Worm (Caenorhabditis elegans) whole organism, early embryonic: ENCODE measurements around the gene dkc-1.
A peak's percentile ranks its signal among the peaks of the same experiment; 100 is the strongest.

Experiments used
- B0310.2 ChIP-seq: sonication (generic microtip); optimal IDR thresholded peaks from 2 replicates; lab custom pipeline; 2016; ENCODE audit warnings: mild to moderate bottlenecking, missing genetic modification characterization, missing compliant biosample characterization
- F13C5.2 ChIP-seq: sonication (generic microtip); optimal IDR thresholded peaks from 2 replicates; lab custom pipeline; 2017; ENCODE audit warnings: mild to moderate bottlenecking, missing genetic modification characterization, inconsistent platforms, missing compliant biosample characterization
- aly-1 ChIP-seq: sonication (generic microtip); optimal IDR thresholded peaks from 2 replicates; lab custom pipeline; 2016; ENCODE audit warnings: missing genetic modification characterization, missing compliant biosample characterization
- ama-1 ChIP-seq: fragments of 150-350 bp; optimal IDR thresholded peaks from 2 replicates; lab custom pipeline; 2014
- ceh-13 ChIP-seq: fragments of 200-800 bp; sonication (Bioruptor generic); optimal IDR thresholded peaks from 2 replicates; lab custom pipeline; 2018; ENCODE audit warnings: mild to moderate bottlenecking, missing genetic modification characterization, missing compliant biosample characterization
- ceh-36 ChIP-seq: sonication (generic microtip); optimal IDR thresholded peaks from 2 replicates; lab custom pipeline; 2016; ENCODE audit warnings: missing genetic modification characterization, inconsistent platforms, missing compliant biosample characterization
- ets-7 ChIP-seq: sonication (generic microtip); optimal IDR thresholded peaks from 2 replicates; lab custom pipeline; 2016; ENCODE audit warnings: missing genotype, missing genetic modification characterization, missing compliant biosample characterization
- flt-1 ChIP-seq: fragments of 200-800 bp; sonication (Bioruptor generic); IDR thresholded peaks from 2 replicates; pipeline ENCODE4 v1.3.6; 2022; ENCODE audit warnings: missing genetic modification characterization, missing compliant biosample characterization
- hmbx-1 ChIP-seq: sonication (generic microtip); optimal IDR thresholded peaks from 2 replicates; lab custom pipeline; 2016; ENCODE audit warnings: mild to moderate bottlenecking, missing genetic modification characterization, missing compliant biosample characterization
- hmg-4 ChIP-seq: fragments of 200-800 bp; sonication (Bioruptor generic); optimal IDR thresholded peaks from 2 replicates; lab custom pipeline; 2018; ENCODE audit warnings: mild to moderate bottlenecking, missing genetic modification characterization, missing compliant biosample characterization
- hnd-1 ChIP-seq: sonication (generic microtip); optimal IDR thresholded peaks from 2 replicates; lab custom pipeline; 2016; ENCODE audit warnings: missing genetic modification characterization, missing compliant biosample characterization
- pes-1 ChIP-seq: fragments of 200-800 bp; sonication (Bioruptor generic); IDR thresholded peaks from 2 replicates; pipeline ENCODE4 v1.3.6; 2022; ENCODE audit warnings: missing genetic modification reagents, missing genetic modification characterization, missing compliant biosample characterization
- scrt-1 ChIP-seq: fragments of 200-800 bp; sonication (Bioruptor generic); IDR thresholded peaks from 2 replicates; pipeline ENCODE4 v1.3.6; 2022; ENCODE audit warnings: missing genetic modification characterization, missing compliant biosample characterization
- sea-1 ChIP-seq: fragments of 200-800 bp; sonication (Bioruptor generic); conservative IDR thresholded peaks from 2 replicates; pipeline ENCODE4 v1.3.6; 2022; ENCODE audit warnings: missing genetic modification characterization, missing compliant biosample characterization
- tbx-11 ChIP-seq: fragments of 200-800 bp; sonication (Bioruptor generic); IDR thresholded peaks from 2 replicates; pipeline ENCODE4 v1.3.6; 2022; ENCODE audit warnings: missing genetic modification characterization, missing compliant biosample characterization
- tbx-37 ChIP-seq: fragments of 200-800 bp; sonication (Bioruptor generic); conservative IDR thresholded peaks from 2 replicates; pipeline ENCODE4 v1.3.6; 2022; ENCODE audit warnings: missing genetic modification reagents, missing genetic modification characterization, missing compliant biosample characterization
- tra-4 ChIP-seq: sonication (generic microtip); optimal IDR thresholded peaks from 2 replicates; lab custom pipeline; 2017; ENCODE audit warnings: missing genetic modification characterization, missing compliant biosample characterization

Gene dkc-1

ce11 chrIII:10739455-10739854 is 8.8 kb upstream of the dkc-1 start, which contains the start of gene smap-1:
Gene smap-1, minus strand, starts transcription at chrIII:10739792.
- TF ChIP-seq aly-1 (tag; lab: Kevin White, UChicago), result no peak
- TF ChIP-seq hnd-1 (tag; lab: Kevin White, UChicago), result no peak
- no peak for TF ChIP-seq ets-7 (tag; lab: Kevin White, UChicago)
- no peak for TF ChIP-seq pes-1
- TF ChIP-seq hmbx-1, result no peak
- no peak for TF ChIP-seq scrt-1
- no peak for TF ChIP-seq sea-1 (GFP tag; lab: Robert Waterston, UW)

- peak; percentile 54 for TF ChIP-seq B0310.2
- TF ChIP-seq F13C5.2 (tag; lab: Kevin White, UChicago), result peak; percentile 67
- TF ChIP-seq hmbx-1, result no peak
- TF ChIP-seq ets-7 (tag; lab: Kevin White, UChicago), result no peak
- TF ChIP-seq ama-1 (lab: Kevin White, UChicago), result peak; percentile 73
- TF ChIP-seq aly-1 (tag; lab: Kevin White, UChicago), result no peak
Observed at ce11 chrIII:10739902-10740301, 8.3 kb upstream of the dkc-1 start.

DNA sequence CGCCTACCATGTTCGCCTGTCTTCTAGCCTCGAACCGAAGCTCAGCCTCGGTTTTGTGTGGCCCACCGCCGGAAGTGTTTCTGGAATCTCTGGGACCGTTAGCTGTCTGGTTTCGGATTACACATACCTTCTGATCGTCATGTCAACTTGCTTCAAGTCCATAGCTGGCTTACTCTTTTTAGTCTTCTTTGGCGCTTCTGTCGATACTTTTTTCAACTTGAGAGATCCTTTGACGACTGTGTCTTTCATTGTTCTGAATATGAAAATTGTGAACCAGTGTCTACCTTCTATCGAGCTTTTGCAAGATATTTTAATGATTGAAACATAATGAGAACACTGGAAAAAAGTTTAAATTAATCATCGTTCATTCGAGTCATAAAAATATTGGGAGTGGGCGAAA is 7.7 kb upstream of the dkc-1 start, which contains the start of gene K01G5.8:
TSS of gene K01G5.8 (minus strand) at position 255 of the 400 bp plus-strand sequence.
- TF ChIP-seq tbx-11 (GFP tag; lab: Robert Waterston, UW), result no peak
- TF ChIP-seq hmbx-1, result no peak
- TF ChIP-seq tbx-37 (GFP tag; lab: Robert Waterston, UW), result no peak
- TF ChIP-seq pes-1, result no peak
- no peak for TF ChIP-seq aly-1 (tag; lab: Kevin White, UChicago)
- no peak for TF ChIP-seq B0310.2
- TF ChIP-seq F13C5.2 (tag; lab: Kevin White, UChicago), result no peak
- no peak for TF ChIP-seq ceh-36 (tag; lab: Kevin White, UChicago)
- TF ChIP-seq hmg-4 (GFP tag; lab: Kevin White, UChicago), result no peak
- no peak for TF ChIP-seq sea-1 (GFP tag; lab: Robert Waterston, UW)
- TF ChIP-seq ets-7 (tag; lab: Kevin White, UChicago), result no peak
- TF ChIP-seq flt-1 (GFP tag; lab: Robert Waterston, UW), result no peak
- no peak for TF ChIP-seq ceh-13 (GFP tag; lab: Kevin White, UChicago)
- TF ChIP-seq scrt-1, result no peak
- no peak for TF ChIP-seq tra-4 (tag; lab: Kevin White, UChicago)
- no peak for TF ChIP-seq hnd-1 (tag; lab: Kevin White, UChicago)
- no peak for TF ChIP-seq ama-1 (lab: Kevin White, UChicago)

DNA sequence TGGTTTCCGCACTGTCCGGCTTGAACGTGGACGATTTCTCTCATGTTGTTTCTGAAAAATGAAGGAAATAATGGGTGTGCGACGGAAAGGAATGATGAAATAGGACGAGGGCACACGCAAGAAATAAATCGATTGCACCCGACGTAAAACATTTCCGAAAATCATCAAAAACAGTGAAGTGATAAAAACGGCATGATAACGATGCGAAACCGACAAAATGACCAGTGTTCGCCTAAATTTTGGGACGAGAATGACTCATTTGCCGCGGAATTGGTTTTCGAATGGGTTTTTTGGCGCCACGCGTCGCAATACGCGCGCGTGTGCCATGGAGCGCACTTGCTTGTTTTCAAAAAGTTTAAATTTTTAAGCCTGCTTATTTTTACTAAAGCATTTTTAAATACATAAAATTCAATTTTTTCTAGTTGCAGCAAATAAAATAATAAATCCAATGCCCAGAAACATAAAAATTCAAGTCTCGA is 5.8 kb upstream of the dkc-1 start, which contains the start of the genes tbb-1 and rib-2:
TSS of gene tbb-1 (minus strand) at position 51 of the 479 bp plus-strand sequence.
TSS of gene rib-2 (plus strand) at position 429 of the 479 bp plus-strand sequence.
- TF ChIP-seq ets-7 (tag; lab: Kevin White, UChicago), result no peak
- no peak for TF ChIP-seq aly-1 (tag; lab: Kevin White, UChicago)
- TF ChIP-seq sea-1 (GFP tag; lab: Robert Waterston, UW), result no peak
- TF ChIP-seq scrt-1, result no peak
- TF ChIP-seq tbx-11 (GFP tag; lab: Robert Waterston, UW), result no peak
- TF ChIP-seq pes-1, result no peak
- TF ChIP-seq ceh-36 (tag; lab: Kevin White, UChicago), result no peak
- TF ChIP-seq B0310.2, result no peak
- TF ChIP-seq tbx-37 (GFP tag; lab: Robert Waterston, UW), result no peak
- no peak for TF ChIP-seq ama-1 (lab: Kevin White, UChicago)
- TF ChIP-seq ceh-13 (GFP tag; lab: Kevin White, UChicago), result no peak
- no peak for TF ChIP-seq flt-1 (GFP tag; lab: Robert Waterston, UW)
- no peak for TF ChIP-seq hnd-1 (tag; lab: Kevin White, UChicago)
- TF ChIP-seq F13C5.2 (tag; lab: Kevin White, UChicago), result no peak

DNA sequence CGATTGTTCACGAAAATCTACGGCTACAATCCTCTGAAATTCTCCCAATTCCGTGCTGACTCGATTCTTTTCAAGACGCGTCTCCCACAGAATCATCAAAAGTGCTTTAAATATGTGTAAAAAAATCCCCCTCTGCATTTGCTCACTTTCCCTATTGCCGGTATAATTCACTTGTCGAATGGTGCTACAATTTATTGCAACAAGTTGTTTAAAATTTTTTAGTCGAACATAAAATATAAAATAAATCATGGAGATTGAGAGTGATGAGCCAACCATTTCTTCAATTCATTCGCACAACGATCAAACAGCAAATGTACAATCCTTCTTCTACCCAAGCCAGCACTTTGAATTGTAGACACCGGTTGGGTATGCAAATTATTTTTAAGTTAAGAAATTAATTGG is 1.8 kb upstream of the dkc-1 start:
- TF ChIP-seq ceh-13 (GFP tag; lab: Kevin White, UChicago) (no peak), sea-1 (GFP tag; lab: Robert Waterston, UW) (no peak), F13C5.2 (tag; lab: Kevin White, UChicago) (no peak), hmbx-1 (no peak), tbx-37 (GFP tag; lab: Robert Waterston, UW) (no peak), ets-7 (tag; lab: Kevin White, UChicago) (no peak), pes-1 (no peak), tra-4 (tag; lab: Kevin White, UChicago) (no peak), aly-1 (tag; lab: Kevin White, UChicago) (no peak), ama-1 (lab: Kevin White, UChicago) (no peak), flt-1 (GFP tag; lab: Robert Waterston, UW) (no peak), hmg-4 (GFP tag; lab: Kevin White, UChicago) (no peak), tbx-11 (GFP tag; lab: Robert Waterston, UW) (no peak), hnd-1 (tag; lab: Kevin White, UChicago) (no peak)

ce11 chrIII:10750043-10750442 is 1.8 kb downstream of the dkc-1 start, which contains the start of gene enu-3.6:
Gene enu-3.6, plus strand, starts transcription at chrIII:10750434.
- TF ChIP-seq pes-1, result 0 out of 2 replicates have a peak, but pooled peaks have one; percentile 22

DNA sequence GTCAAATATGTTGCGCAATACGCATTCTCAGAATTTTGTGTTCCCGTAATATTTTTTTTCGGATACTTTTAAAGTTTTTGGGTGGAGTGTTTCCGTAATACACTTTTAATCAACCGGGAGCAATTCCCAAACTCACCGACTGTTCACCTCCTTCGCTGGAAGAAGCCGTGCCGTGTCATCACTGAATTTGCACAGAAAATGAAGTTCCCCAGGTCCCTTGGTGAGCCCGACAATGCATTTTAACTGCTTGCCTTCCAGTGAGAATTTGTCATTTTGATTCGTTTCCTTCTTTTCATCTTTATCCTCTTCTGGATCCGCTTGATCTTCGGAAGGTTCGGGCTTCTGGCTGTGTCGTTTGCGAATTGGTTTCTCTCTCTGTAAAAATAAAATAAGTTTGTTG is 6.2 kb downstream of the dkc-1 start:
- TF ChIP-seq hnd-1 (tag; lab: Kevin White, UChicago), result no peak
- no peak for TF ChIP-seq F13C5.2 (tag; lab: Kevin White, UChicago)
- no peak for TF ChIP-seq B0310.2
- no peak for TF ChIP-seq scrt-1
- TF ChIP-seq hmg-4 (GFP tag; lab: Kevin White, UChicago), result no peak
- TF ChIP-seq hmbx-1, result no peak
- no peak for TF ChIP-seq pes-1
- TF ChIP-seq ceh-13 (GFP tag; lab: Kevin White, UChicago), result no peak
- no peak for TF ChIP-seq ets-7 (tag; lab: Kevin White, UChicago)
- no peak for TF ChIP-seq flt-1 (GFP tag; lab: Robert Waterston, UW)
- TF ChIP-seq aly-1 (tag; lab: Kevin White, UChicago), result no peak
- TF ChIP-seq tbx-11 (GFP tag; lab: Robert Waterston, UW), result no peak
- no peak for TF ChIP-seq ceh-36 (tag; lab: Kevin White, UChicago)
- TF ChIP-seq ama-1 (lab: Kevin White, UChicago), result no peak
- TF ChIP-seq sea-1 (GFP tag; lab: Robert Waterston, UW), result no peak
